Worm (Caenorhabditis elegans) whole organism, L1 larva: ENCODE data around the gene clec-146.
A peak's percentile ranks its signal among the peaks of the same experiment; 100 is the strongest.

Experiments used
- C04F5.9 ChIP-seq: sonication (generic microtip); optimal IDR thresholded peaks from 2 replicates; lab custom pipeline; 2016; ENCODE audit warnings: missing genetic modification characterization, missing compliant biosample characterization
- C16A3.4 ChIP-seq: fragments of 150-350 bp; optimal IDR thresholded peaks from 2 replicates; lab custom pipeline; 2014; ENCODE audit warnings: missing biosample characterization, missing genetic modification characterization
- C34B4.2 ChIP-seq: sonication (generic microtip); optimal IDR thresholded peaks from 2 replicates; lab custom pipeline; 2017; ENCODE audit warnings: mild to moderate bottlenecking, missing genetic modification characterization, missing compliant biosample characterization
- Y116A8C.19 ChIP-seq: sonication (generic microtip); optimal IDR thresholded peaks from 2 replicates; lab custom pipeline; 2016; ENCODE audit warnings: missing compliant biosample characterization, missing genetic modification characterization, borderline replicate concordance
- aha-1 ChIP-seq: fragments of 150-350 bp; optimal IDR thresholded peaks from 2 replicates; lab custom pipeline; 2014; ENCODE audit warnings: missing biosample characterization, missing genetic modification characterization
- ama-1 ChIP-seq: fragments of 150-350 bp; optimal IDR thresholded peaks from 2 replicates; lab custom pipeline; 2014
- ceh-8 ChIP-seq: fragments of 200-800 bp; sonication (Bioruptor generic); optimal IDR thresholded peaks from 2 replicates; lab custom pipeline; 2018; ENCODE audit warnings: mild to moderate bottlenecking, missing genetic modification characterization, moderate library complexity, missing compliant biosample characterization
- ces-1 ChIP-seq: fragments of 150-350 bp; optimal IDR thresholded peaks from 2 replicates; lab custom pipeline; 2014; ENCODE audit warnings: missing biosample characterization, missing genetic modification reagents, missing genetic modification characterization
- dpl-1 ChIP-seq, 3 experiments: fragments of 150-350 bp in 2 of 3; sonication (generic microtip) in 1 of 3; optimal IDR thresholded peaks; 2 replicates each; lab custom pipeline; 2014 to 2017; ENCODE audit warnings: missing biosample characterization in 3 of 3, missing genetic modification characterization in 3 of 3, missing genetic modification reagents in 3 of 3
- efl-3 ChIP-seq: fragments of 200-800 bp; sonication (Bioruptor generic); optimal IDR thresholded peaks from 2 replicates; lab custom pipeline; 2018; ENCODE audit warnings: mild to moderate bottlenecking, missing genetic modification characterization, missing compliant biosample characterization
- egl-27 ChIP-seq, 2 experiments: fragments of 150-350 bp in 1 of 2; sonication (generic microtip); optimal IDR thresholded peaks; 3 replicates each; lab custom pipeline; 2017 to 2018; ENCODE audit warnings: missing biosample characterization in 2 of 2, missing genetic modification characterization in 2 of 2, missing genetic modification reagents in 2 of 2
- elt-2 ChIP-seq: sonication (generic microtip); optimal IDR thresholded peaks from 2 replicates; lab custom pipeline; 2016; ENCODE audit warnings: missing genetic modification characterization, mild to moderate bottlenecking, inconsistent platforms, missing compliant biosample characterization, missing genetic modification reagents
- elt-3 ChIP-seq, 6 experiments: fragments of 150-350 bp in 1 of 6; sonication (generic microtip); optimal IDR thresholded peaks; 2 replicates each; lab custom pipeline; 2017 to 2018; ENCODE audit warnings: missing biosample characterization in 6 of 6, missing genetic modification characterization in 6 of 6, inconsistent platforms in 1 of 6
- grh-1 ChIP-seq: fragments of 200-800 bp; sonication (Bioruptor generic); IDR thresholded peaks from 2 replicates; pipeline ENCODE4 v1.3.6; 2022; ENCODE audit warnings: missing genetic modification reagents, missing genetic modification characterization, missing compliant biosample characterization
- hlh-4 ChIP-seq: sonication (generic microtip); optimal IDR thresholded peaks from 2 replicates; lab custom pipeline; 2016; ENCODE audit warnings: mild to moderate bottlenecking, missing genetic modification characterization, missing compliant biosample characterization
- irx-1 ChIP-seq: sonication (generic microtip); optimal IDR thresholded peaks from 2 replicates; lab custom pipeline; 2016; ENCODE audit warnings: missing genetic modification characterization, missing compliant biosample characterization
- lin-13 ChIP-seq: fragments of 150-350 bp; optimal IDR thresholded peaks from 2 replicates; lab custom pipeline; 2014; ENCODE audit warnings: missing biosample characterization, missing genetic modification reagents, missing genetic modification characterization
- lin-14 ChIP-seq: fragments of 200-800 bp; sonication (Bioruptor generic); optimal IDR thresholded peaks from 2 replicates; lab custom pipeline; 2018; ENCODE audit warnings: mild to moderate bottlenecking, missing genetic modification characterization, moderate library complexity, missing compliant biosample characterization
- lin-15B ChIP-seq: fragments of 150-350 bp; sonication (generic microtip); optimal IDR thresholded peaks from 3 replicates; lab custom pipeline; 2014; ENCODE audit warnings: missing biosample characterization, missing genetic modification characterization
- lir-3 ChIP-seq: sonication (generic microtip); optimal IDR thresholded peaks from 2 replicates; lab custom pipeline; 2016; ENCODE audit warnings: mild to moderate bottlenecking, missing genetic modification characterization, moderate library complexity, missing compliant biosample characterization; ENCODE audit not compliant: poor library complexity
- nhr-12 ChIP-seq: sonication (generic microtip); optimal IDR thresholded peaks from 2 replicates; lab custom pipeline; 2017; ENCODE audit warnings: missing biosample characterization, missing genetic modification characterization
- nhr-19 ChIP-seq: fragments of 200-800 bp; sonication (Bioruptor generic); conservative IDR thresholded peaks from 2 replicates; pipeline ENCODE4 v1.3.6; 2022; ENCODE audit warnings: missing genetic modification characterization, missing compliant biosample characterization
- nhr-20 ChIP-seq: sonication (generic microtip); optimal IDR thresholded peaks from 2 replicates; lab custom pipeline; 2016; ENCODE audit warnings: mild to moderate bottlenecking, missing genetic modification characterization, missing compliant biosample characterization
- nhr-47 ChIP-seq: sonication (generic microtip); optimal IDR thresholded peaks from 2 replicates; lab custom pipeline; 2016; ENCODE audit warnings: mild to moderate bottlenecking, missing genetic modification characterization, moderate library complexity, missing compliant biosample characterization
- nhr-71 ChIP-seq: sonication (generic microtip); optimal IDR thresholded peaks from 2 replicates; lab custom pipeline; 2016; ENCODE audit warnings: mild to moderate bottlenecking, missing genetic modification characterization, moderate library complexity, missing compliant biosample characterization
- nhr-76 ChIP-seq: sonication (generic microtip); optimal IDR thresholded peaks from 2 replicates; lab custom pipeline; 2017; ENCODE audit warnings: missing biosample characterization, missing genetic modification characterization
- rnt-1 ChIP-seq: sonication (generic microtip); optimal IDR thresholded peaks from 2 replicates; lab custom pipeline; 2016; ENCODE audit warnings: mild to moderate bottlenecking, missing genetic modification characterization, moderate library complexity, missing compliant biosample characterization
- snu-23 ChIP-seq: sonication (generic microtip); optimal IDR thresholded peaks from 2 replicates; lab custom pipeline; 2016; ENCODE audit warnings: missing genetic modification characterization, missing compliant biosample characterization
- tlp-1 ChIP-seq: fragments of 150-350 bp; optimal IDR thresholded peaks from 2 replicates; lab custom pipeline; 2014; ENCODE audit warnings: missing biosample characterization, missing genetic modification characterization
- vab-15 ChIP-seq: sonication (generic microtip); optimal IDR thresholded peaks from 2 replicates; lab custom pipeline; 2017; ENCODE audit warnings: missing genotype, mild to moderate bottlenecking, missing genetic modification characterization, missing compliant biosample characterization
- xbp-1 ChIP-seq: sonication (generic microtip); optimal IDR thresholded peaks from 2 replicates; lab custom pipeline; 2016; ENCODE audit warnings: missing genetic modification characterization, missing compliant biosample characterization
- zag-1 ChIP-seq: fragments of 150-350 bp; optimal IDR thresholded peaks from 2 replicates; lab custom pipeline; 2014; ENCODE audit warnings: missing biosample characterization, missing genetic modification characterization
- ztf-11 ChIP-seq, 2 experiments: sonication (generic microtip); optimal IDR thresholded peaks; 2 replicates each; lab custom pipeline; 2016 to 2017; ENCODE audit warnings: missing genetic modification characterization in 2 of 2, missing biosample characterization in 1 of 2, missing compliant biosample characterization in 1 of 2

The clec-146 gene

ce11 chrII:13636596-13636995 is 43.0 kb upstream of the clec-146 start:
- no peak for TF ChIP-seq elt-3 (tag; optimal IDR thresholded peaks at IDR 0.05; lab: Kevin White, UChicago)
- no peak for TF ChIP-seq ces-1 (GFP tag; lab: Kevin White, UChicago)
- no peak for TF ChIP-seq efl-3 (GFP tag; lab: Kevin White, UChicago)
- no peak for TF ChIP-seq ztf-11 (tag; optimal IDR thresholded peaks at IDR 0.05; lab: Kevin White, UChicago)
- no peak for TF ChIP-seq grh-1 (GFP tag; lab: Robert Waterston, UW)
- no peak for TF ChIP-seq C16A3.4 (tag; lab: Kevin White, UChicago)
- TF ChIP-seq C04F5.9 (tag; lab: Kevin White, UChicago): no peak
- TF ChIP-seq, all 84 proteins: peak for 0

- no peak for TF ChIP-seq zag-1
- TF ChIP-seq C34B4.2: no peak
- TF ChIP-seq tlp-1 (tag; lab: Kevin White, UChicago): no peak
- TF ChIP-seq snu-23 (GFP tag; lab: Kevin White, UChicago): no peak
- no peak for TF ChIP-seq nhr-19 (GFP tag; lab: Robert Waterston, UW)
- peak; percentile 18 for TF ChIP-seq elt-2
- TF ChIP-seq rnt-1 (tag; lab: Kevin White, UChicago): peak; percentile 4
- TF ChIP-seq, all 84 proteins: peak for 2
Observed at ce11 chrII:13632238-13632637, 38.7 kb upstream of the clec-146 start, which contains the start of gene tag-10. tag-10 (plus strand) TSS chrII:13632584.

ce11 chrII:13630690-13631089 is 37.1 kb upstream of the clec-146 start, which contains the start of the genes gst-17 and gst-18:
gst-17 (minus strand) TSS chrII:13630790.
gst-18 (minus strand) TSS chrII:13630887.
- TF ChIP-seq xbp-1: no peak
- TF ChIP-seq nhr-71 (tag; lab: Kevin White, UChicago): no peak
- TF ChIP-seq hlh-4 (tag; lab: Kevin White, UChicago): no peak
- TF ChIP-seq irx-1 (tag; lab: Kevin White, UChicago): no peak
- TF ChIP-seq lin-13 (GFP tag; lab: Kevin White, UChicago): no peak
- TF ChIP-seq lin-14 (GFP tag; lab: Kevin White, UChicago): no peak
- no peak for TF ChIP-seq grh-1 (GFP tag; lab: Robert Waterston, UW)
- TF ChIP-seq Y116A8C.19 (tag; lab: Kevin White, UChicago): no peak
- TF ChIP-seq lin-15B (tag; lab: Kevin White, UChicago): no peak
- no peak for TF ChIP-seq nhr-19 (GFP tag; lab: Robert Waterston, UW)
- TF ChIP-seq nhr-12 (tag; lab: Kevin White, UChicago): no peak
- no peak for TF ChIP-seq vab-15 (tag; lab: Kevin White, UChicago)
- TF ChIP-seq egl-27 (tag; optimal IDR thresholded peaks at IDR 0.05; lab: Kevin White, UChicago): no peak

- TF ChIP-seq aha-1 (tag; lab: Kevin White, UChicago): no peak
- TF ChIP-seq snu-23 (GFP tag; lab: Kevin White, UChicago): peak; percentile 28
- TF ChIP-seq lir-3 (tag; lab: Kevin White, UChicago): no peak
- TF ChIP-seq ceh-8 (GFP tag; lab: Kevin White, UChicago): no peak
- no peak for TF ChIP-seq rnt-1 (tag; lab: Kevin White, UChicago)
- TF ChIP-seq Y116A8C.19 (tag; lab: Kevin White, UChicago): no peak
- peak in 1 of 3 experiments; percentile 2 for TF ChIP-seq dpl-1 (GFP tag; optimal IDR thresholded peaks at IDR 0.05; lab: Kevin White, UChicago)
- TF ChIP-seq nhr-76 (tag; lab: Kevin White, UChicago): no peak
- no peak for TF ChIP-seq nhr-47 (tag; lab: Kevin White, UChicago)
- peak; percentile 20 for TF ChIP-seq lin-14 (GFP tag; lab: Kevin White, UChicago)
- TF ChIP-seq nhr-19 (GFP tag; lab: Robert Waterston, UW): no peak
- peak; percentile 52 for TF ChIP-seq nhr-20 (tag; lab: Kevin White, UChicago)
- no peak for TF ChIP-seq ama-1
Observed at ce11 chrII:13627001-13627400, 33.4 kb upstream of the clec-146 start, which contains the start of gene gst-19. gst-19 (minus strand) TSS chrII:13627145.
